Worm (Caenorhabditis elegans) whole organism, late embryonic: ENCODE data around the gene sru-7.

ENCODE experiments used
- T23F11.4 ChIP-seq: fragments of 200-800 bp; sonication (Bioruptor generic); optimal IDR thresholded peaks from 2 replicates; lab custom pipeline; 2018; ENCODE audit warnings: mild to moderate bottlenecking, missing genetic modification characterization, missing compliant biosample characterization
- ceh-9 ChIP-seq: sonication (generic microtip); optimal IDR thresholded peaks from 2 replicates; lab custom pipeline; 2016; ENCODE audit warnings: mild to moderate bottlenecking, missing genetic modification characterization, inconsistent platforms, missing compliant biosample characterization
- eyg-1 ChIP-seq: sonication (generic microtip); optimal IDR thresholded peaks from 2 replicates; lab custom pipeline; 2016; ENCODE audit warnings: missing genotype, missing genetic modification characterization, missing compliant biosample characterization
- hlh-15 ChIP-seq: sonication (generic microtip); optimal IDR thresholded peaks from 2 replicates; lab custom pipeline; 2016; ENCODE audit warnings: missing genetic modification characterization, missing compliant biosample characterization
- nfya-1 ChIP-seq: sonication (generic microtip); optimal IDR thresholded peaks from 2 replicates; lab custom pipeline; 2017; ENCODE audit warnings: missing genetic modification characterization, mild to moderate bottlenecking, missing compliant biosample characterization, antibody characterized with exemption, moderate library complexity
- nhr-232 ChIP-seq: sonication (generic microtip); optimal IDR thresholded peaks from 2 replicates; lab custom pipeline; 2016; ENCODE audit warnings: missing genetic modification characterization, missing compliant biosample characterization
- pha-4 ChIP-seq: fragments of 150-350 bp; optimal IDR thresholded peaks from 2 replicates; lab custom pipeline; 2018; ENCODE audit warnings: missing biosample characterization, missing genetic modification reagents, missing genetic modification characterization
- pqm-1 ChIP-seq: sonication (generic microtip); optimal IDR thresholded peaks from 2 replicates; lab custom pipeline; 2016; ENCODE audit warnings: missing genetic modification characterization, missing compliant biosample characterization
- ref-2 ChIP-seq: sonication (generic microtip); optimal IDR thresholded peaks from 2 replicates; lab custom pipeline; 2016; ENCODE audit warnings: missing genetic modification characterization, missing compliant biosample characterization
- rnt-1 ChIP-seq: sonication (generic microtip); optimal IDR thresholded peaks from 2 replicates; lab custom pipeline; 2016; ENCODE audit warnings: missing genetic modification characterization, missing compliant biosample characterization
- unc-55 ChIP-seq: sonication (generic microtip); optimal IDR thresholded peaks from 2 replicates; lab custom pipeline; 2017; ENCODE audit warnings: missing biosample characterization, missing genetic modification reagents, missing genetic modification characterization
- unc-86 ChIP-seq: sonication (generic microtip); optimal IDR thresholded peaks from 2 replicates; lab custom pipeline; 2016; ENCODE audit warnings: missing genetic modification characterization, missing compliant biosample characterization

ce11 chrIV:8498773-8499360, 6.5 kb downstream of the sru-7 start, which contains the start of the genes acdh-13 and mesp-1:
- TF ChIP-seq rnt-1, result peak; percentile 29
- TF ChIP-seq pha-4, result no peak
- no peak for TF ChIP-seq pqm-1 (tag; lab: Kevin White, UChicago)
- no peak for TF ChIP-seq T23F11.4 (GFP tag; lab: Kevin White, UChicago)
- TF ChIP-seq ceh-9 (tag; lab: Kevin White, UChicago), result no peak
- TF ChIP-seq unc-86 (tag; lab: Kevin White, UChicago), result no peak
- no peak for TF ChIP-seq hlh-15 (tag; lab: Kevin White, UChicago)
- TF ChIP-seq ref-2 (tag; lab: Kevin White, UChicago), result peak; percentile 46
- TF ChIP-seq eyg-1, result no peak
- no peak for TF ChIP-seq unc-55 (GFP tag; lab: Kevin White, UChicago)
- no peak for TF ChIP-seq nhr-232 (tag; lab: Kevin White, UChicago)
- peak; percentile 13 for TF ChIP-seq nfya-1
